Fruit fly (Drosophila melanogaster) whole organism, prepupa: ENCODE data around the gene kek6.
A peak's percentile ranks its signal among the peaks of the same experiment; 100 is the strongest.

ENCODE experiments used
- Blimp-1 ChIP-seq: fragments of 200-800 bp; sonication (Bioruptor generic); optimal IDR thresholded peaks from 3 replicates; lab custom pipeline; 2017; ENCODE audit warnings: missing biosample characterization, missing genetic modification characterization, mild to moderate bottlenecking, moderate library complexity, missing genetic modification reagents
- CG15336 ChIP-seq: fragments of 200-800 bp; sonication (Bioruptor generic); IDR thresholded peaks from 2 replicates; pipeline ENCODE4 v1.3.6; 2022; ENCODE audit warnings: missing biosample characterization, missing genetic modification characterization
- CG3032 ChIP-seq: fragments of 200-800 bp; optimal IDR thresholded peaks from 2 replicates; lab custom pipeline; 2019; ENCODE audit warnings: missing biosample characterization, mild to moderate bottlenecking, missing genetic modification characterization, moderate library complexity
- Eip93F ChIP-seq: fragments of 200-800 bp; sonication (Bioruptor generic); optimal IDR thresholded peaks from 2 replicates; lab custom pipeline; 2016; ENCODE audit warnings: missing biosample characterization, mild to moderate bottlenecking, missing genetic modification characterization
- fd85E ChIP-seq: fragments of 200-800 bp; sonication (Bioruptor generic); optimal IDR thresholded peaks from 3 replicates; lab custom pipeline; 2016; ENCODE audit warnings: missing biosample characterization, missing genetic modification characterization

DNA sequence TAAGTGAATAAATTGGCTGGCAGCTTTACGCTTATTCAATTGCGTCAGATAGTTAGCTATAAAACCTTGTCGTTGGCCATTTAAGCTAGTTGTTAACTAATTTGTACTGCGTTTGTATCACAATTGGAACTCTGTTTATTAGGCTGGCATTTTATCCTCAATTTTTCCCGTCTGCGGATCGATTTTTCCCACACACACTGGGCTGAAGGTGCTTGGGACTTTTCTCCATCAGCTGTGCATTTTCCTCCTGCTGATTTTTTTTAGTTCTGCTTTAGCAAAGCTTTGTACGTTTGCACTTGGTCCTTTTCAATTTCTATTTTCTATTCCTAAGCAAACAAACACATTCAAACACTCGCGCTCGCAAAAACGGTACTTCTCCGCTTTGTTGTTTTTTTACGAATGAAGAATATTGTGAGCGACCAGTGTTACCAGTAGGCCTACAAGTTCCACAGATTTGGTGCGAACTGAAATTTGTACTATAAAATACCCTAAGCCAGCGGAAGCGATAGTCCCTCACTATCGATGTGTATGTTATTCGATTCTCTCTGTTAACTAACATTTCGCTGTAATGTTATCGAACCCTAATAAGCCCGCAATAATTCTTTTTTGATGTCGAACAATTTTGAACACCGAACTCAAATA, 12.4 kb upstream of the kek6 start:
- TF ChIP-seq Eip93F (GFP tag; lab: Kevin White, UChicago) = peak; percentile 46
- TF ChIP-seq CG3032 (tag; lab: Kevin White, UChicago) = no peak
- no peak for TF ChIP-seq Blimp-1 (GFP tag; lab: Kevin White, UChicago)
- no peak for TF ChIP-seq fd85E
- TF ChIP-seq CG15336 = no peak
